Worm (Caenorhabditis elegans): ENCODE results near the gene ceh-74.
A peak's percentile ranks its signal among the peaks of the same experiment; 100 is the strongest.

ceh-74 gene

DNA sequence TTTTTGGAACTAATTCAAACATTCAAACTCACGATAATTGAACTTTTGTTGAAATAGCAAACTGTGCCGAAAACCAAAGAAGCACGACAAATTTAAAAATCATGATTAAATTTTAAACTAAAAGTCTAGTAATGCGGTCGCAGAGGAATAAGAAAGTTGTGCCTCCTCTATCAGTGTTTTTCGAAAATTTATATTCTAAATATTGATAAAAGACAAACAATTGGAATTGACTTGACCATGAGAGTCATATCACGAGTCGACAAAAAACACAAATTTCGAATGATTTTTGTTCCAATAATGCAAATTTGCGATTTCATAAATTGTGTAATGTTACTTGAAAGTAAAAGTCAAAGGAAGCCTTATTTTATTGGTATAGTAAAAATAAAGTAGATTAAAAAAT, 17.2 kb upstream of the ceh-74 start, which contains the start of gene cest-1.2:
Gene cest-1.2 (minus strand): TSS at position 165 of the 400 bp plus-strand sequence.
- TF ChIP-seq daf-12 (tag; optimal IDR thresholded peaks at IDR 0.05) (no peak), pqm-1 (tag; optimal IDR thresholded peaks at IDR 0.05) (peak; percentile 36), ceh-82 (tag; optimal IDR thresholded peaks at IDR 0.05) (no peak), fkh-10 (GFP tag; optimal IDR thresholded peaks at IDR 0.05) (no peak), ztf-11 (tag; optimal IDR thresholded peaks at IDR 0.05) (no peak), ztf-4 (tag; optimal IDR thresholded peaks at IDR 0.05) (no peak), eor-1 (tag; optimal IDR thresholded peaks at IDR 0.05) (no peak), elt-2 (tag; optimal IDR thresholded peaks at IDR 0.05) (peak; percentile 46), lin-39 (tag; optimal IDR thresholded peaks at IDR 0.05) (no peak), elt-3 (tag; optimal IDR thresholded peaks at IDR 0.05) (no peak), sea-2 (GFP tag; optimal IDR thresholded peaks at IDR 0.05) (no peak), egl-27 (tag; optimal IDR thresholded peaks at IDR 0.05) (no peak), hmg-11 (tag; optimal IDR thresholded peaks at IDR 0.05) (no peak), nhr-23 (tag; optimal IDR thresholded peaks at IDR 0.05) (no peak), jun-1 (tag; optimal IDR thresholded peaks at IDR 0.05) (no peak), mml-1 (tag; optimal IDR thresholded peaks at IDR 0.05) (no peak), nhr-237 (tag; optimal IDR thresholded peaks at IDR 0.05) (no peak), nhr-12 (tag; optimal IDR thresholded peaks at IDR 0.05) (no peak), pha-4 (tag; optimal IDR thresholded peaks at IDR 0.05) (peak; percentile 15), fos-1 (tag; optimal IDR thresholded peaks at IDR 0.05) (no peak), lin-15B (tag; optimal IDR thresholded peaks at IDR 0.05) (no peak), nhr-25 (tag; optimal IDR thresholded peaks at IDR 0.05) (no peak)

- TF ChIP-seq nhr-25 (tag; optimal IDR thresholded peaks at IDR 0.05) (no peak), nhr-23 (tag; optimal IDR thresholded peaks at IDR 0.05) (no peak), ceh-82 (tag; optimal IDR thresholded peaks at IDR 0.05) (no peak), nhr-11 (tag; optimal IDR thresholded peaks at IDR 0.05) (no peak), fkh-10 (GFP tag; optimal IDR thresholded peaks at IDR 0.05) (no peak), lin-15B (tag; optimal IDR thresholded peaks at IDR 0.05) (no peak), mdl-1 (tag; optimal IDR thresholded peaks at IDR 0.05) (no peak), unc-39 (tag; optimal IDR thresholded peaks at IDR 0.05) (no peak), nhr-76 (tag; optimal IDR thresholded peaks at IDR 0.05) (no peak), nfya-1 (tag; optimal IDR thresholded peaks at IDR 0.05; ENCODE audit: insufficient read depth) (no peak), snpc-4 (tag; optimal IDR thresholded peaks at IDR 0.05) (no peak), elt-1 (tag; optimal IDR thresholded peaks at IDR 0.05) (no peak)
Observed at ce11 chrV:14162959-14163548, 14.8 kb upstream of the ceh-74 start, which contains the start of gene srd-26. TSS of gene srd-26 (minus strand) at chrV:14163009.

DNA sequence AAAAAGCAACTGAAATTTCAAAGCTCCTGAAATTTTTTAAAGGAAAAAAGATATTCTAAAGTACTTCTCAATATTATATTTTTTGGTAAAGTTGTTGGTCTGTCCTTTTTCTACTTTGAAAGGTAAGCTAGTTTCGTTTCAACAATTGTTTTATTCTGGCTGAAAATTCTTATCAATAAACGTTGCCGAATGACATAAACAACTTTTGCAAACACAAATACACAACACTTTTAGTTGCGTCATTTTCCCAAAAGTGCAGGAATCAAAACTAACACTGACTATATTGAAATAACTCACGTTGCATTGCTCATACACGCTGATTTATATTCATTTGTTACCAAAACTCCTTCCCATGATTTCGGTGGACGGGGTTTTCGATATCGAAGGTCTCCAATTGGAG, 12.1 kb upstream of the ceh-74 start:
- TF ChIP-seq unc-62 (GFP tag; optimal IDR thresholded peaks at IDR 0.05), result no peak
- TF ChIP-seq elt-2 (tag; optimal IDR thresholded peaks at IDR 0.05), result no peak
- no peak for TF ChIP-seq R02D3.7 (tag; optimal IDR thresholded peaks at IDR 0.05)
- TF ChIP-seq sea-2 (GFP tag; optimal IDR thresholded peaks at IDR 0.05), result no peak
- no peak for TF ChIP-seq elt-3 (tag; optimal IDR thresholded peaks at IDR 0.05)
- TF ChIP-seq eor-1 (tag; optimal IDR thresholded peaks at IDR 0.05), result no peak
- TF ChIP-seq ceh-82 (tag; optimal IDR thresholded peaks at IDR 0.05), result no peak
- no peak for TF ChIP-seq lin-39 (tag; optimal IDR thresholded peaks at IDR 0.05)
- no peak for TF ChIP-seq nhr-28 (tag; optimal IDR thresholded peaks at IDR 0.05)
- TF ChIP-seq jun-1 (tag; optimal IDR thresholded peaks at IDR 0.05), result no peak
- no peak for TF ChIP-seq ztf-4 (tag; optimal IDR thresholded peaks at IDR 0.05)
- no peak for TF ChIP-seq nhr-237 (tag; optimal IDR thresholded peaks at IDR 0.05)
- TF ChIP-seq fkh-2 (tag; optimal IDR thresholded peaks at IDR 0.05), result no peak
- no peak for TF ChIP-seq fos-1 (tag; optimal IDR thresholded peaks at IDR 0.05)

DNA sequence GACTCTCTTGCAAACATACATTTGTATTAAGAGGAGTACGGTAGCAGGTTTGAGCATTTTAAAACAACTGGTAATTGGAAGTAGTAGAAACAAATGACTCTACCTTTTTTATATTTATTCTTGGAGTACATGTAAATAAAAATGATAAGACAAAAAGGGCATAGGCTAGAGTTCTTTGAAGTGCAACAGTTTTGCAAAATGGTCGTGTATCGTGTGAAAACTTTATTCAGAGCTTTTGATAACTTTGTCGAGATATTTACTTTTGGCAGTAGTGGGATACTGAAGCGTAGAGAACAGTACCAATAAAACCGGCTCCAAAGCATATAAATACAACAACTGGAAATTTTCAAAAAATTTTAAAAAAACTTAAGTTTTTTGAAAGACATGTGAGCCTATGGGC, 11.2 kb upstream of the ceh-74 start, which contains the start of gene cest-1.1:
Gene cest-1.1 (minus strand): TSS at position 101 of the 400 bp plus-strand sequence.
- TF ChIP-seq fos-1 (tag; optimal IDR thresholded peaks at IDR 0.05) (no peak), ztf-4 (tag; optimal IDR thresholded peaks at IDR 0.05) (no peak), nhr-237 (tag; optimal IDR thresholded peaks at IDR 0.05) (no peak), nhr-12 (tag; optimal IDR thresholded peaks at IDR 0.05) (no peak), snpc-4 (tag; optimal IDR thresholded peaks at IDR 0.05) (no peak), zag-1 (tag; optimal IDR thresholded peaks at IDR 0.05) (no peak), pha-4 (tag; optimal IDR thresholded peaks at IDR 0.05) (no peak), lin-15B (tag; optimal IDR thresholded peaks at IDR 0.05) (no peak), elt-2 (tag; optimal IDR thresholded peaks at IDR 0.05) (no peak)

Data from whole organism, L3 larva.